Worm (Caenorhabditis elegans) whole organism, late embryonic: ENCODE results near the gene hsp-90.

ENCODE experiments used
- C38D4.7 ChIP-seq: fragments of 200-800 bp; sonication (Bioruptor generic); optimal IDR thresholded peaks from 2 replicates; lab custom pipeline; 2018; ENCODE audit warnings: mild to moderate bottlenecking, missing genetic modification characterization, moderate library complexity, missing compliant biosample characterization
- F13H6.1 ChIP-seq: sonication (generic microtip); optimal IDR thresholded peaks from 2 replicates; lab custom pipeline; 2016; ENCODE audit warnings: missing genetic modification characterization, missing compliant biosample characterization
- K09A11.1 ChIP-seq: sonication (generic microtip); optimal IDR thresholded peaks from 2 replicates; lab custom pipeline; 2017; ENCODE audit warnings: antibody characterized with exemption, mild to moderate bottlenecking, missing genetic modification characterization, missing compliant biosample characterization; ENCODE audit not compliant: insufficient read depth
- T23F11.4 ChIP-seq: fragments of 200-800 bp; sonication (Bioruptor generic); optimal IDR thresholded peaks from 2 replicates; lab custom pipeline; 2018; ENCODE audit warnings: mild to moderate bottlenecking, missing genetic modification characterization, missing compliant biosample characterization
- Y22D7AL.16 ChIP-seq: sonication (generic microtip); optimal IDR thresholded peaks from 2 replicates; lab custom pipeline; 2016; ENCODE audit warnings: missing genetic modification characterization, missing compliant biosample characterization
- ama-1 ChIP-seq: fragments of 150-350 bp; optimal IDR thresholded peaks from 2 replicates; lab custom pipeline; 2014
- ceh-22 ChIP-seq: sonication (generic microtip); optimal IDR thresholded peaks from 2 replicates; lab custom pipeline; 2017; ENCODE audit warnings: missing biosample characterization, missing genetic modification characterization
- ceh-30 ChIP-seq: fragments of 150-350 bp; optimal IDR thresholded peaks from 2 replicates; lab custom pipeline; 2014; ENCODE audit warnings: missing biosample characterization, missing genetic modification characterization
- ceh-31 ChIP-seq: sonication (generic microtip); optimal IDR thresholded peaks from 2 replicates; lab custom pipeline; 2016; ENCODE audit warnings: missing genetic modification characterization, missing compliant biosample characterization
- ceh-6 ChIP-seq: fragments of 200-800 bp; sonication (Bioruptor generic); optimal IDR thresholded peaks from 2 replicates; lab custom pipeline; 2018; ENCODE audit warnings: mild to moderate bottlenecking, missing genetic modification characterization, missing compliant biosample characterization
- che-1 ChIP-seq: sonication (generic microtip); optimal IDR thresholded peaks from 2 replicates; lab custom pipeline; 2016; ENCODE audit warnings: mild to moderate bottlenecking, missing genetic modification characterization, missing compliant biosample characterization
- dmd-4 ChIP-seq: sonication (generic microtip); optimal IDR thresholded peaks from 2 replicates; lab custom pipeline; 2016; ENCODE audit warnings: borderline replicate concordance, missing genetic modification characterization, missing compliant biosample characterization
- elt-2 ChIP-seq: sonication (generic microtip); optimal IDR thresholded peaks from 2 replicates; lab custom pipeline; 2016; ENCODE audit warnings: missing genetic modification reagents, missing genetic modification characterization, missing compliant biosample characterization
- ets-4 ChIP-seq: sonication (generic microtip); optimal IDR thresholded peaks from 2 replicates; lab custom pipeline; 2016; ENCODE audit warnings: missing genetic modification characterization, missing compliant biosample characterization
- eyg-1 ChIP-seq: sonication (generic microtip); optimal IDR thresholded peaks from 2 replicates; lab custom pipeline; 2016; ENCODE audit warnings: missing genotype, missing genetic modification characterization, missing compliant biosample characterization
- fax-1 ChIP-seq: sonication (generic microtip); optimal IDR thresholded peaks from 2 replicates; lab custom pipeline; 2016; ENCODE audit warnings: missing genotype, missing genetic modification characterization, missing compliant biosample characterization
- fkh-6 ChIP-seq: sonication (generic microtip); optimal IDR thresholded peaks from 2 replicates; lab custom pipeline; 2016; ENCODE audit warnings: missing genetic modification characterization, missing compliant biosample characterization
- gmeb-2 ChIP-seq: sonication (generic microtip); optimal IDR thresholded peaks from 2 replicates; lab custom pipeline; 2016; ENCODE audit warnings: missing genetic modification characterization, inconsistent platforms, missing compliant biosample characterization
- hlh-13 ChIP-seq: fragments of 200-800 bp; sonication (Bioruptor generic); optimal IDR thresholded peaks from 2 replicates; lab custom pipeline; 2018; ENCODE audit warnings: mild to moderate bottlenecking, missing genetic modification characterization, missing compliant biosample characterization
- hlh-30 ChIP-seq: sonication (generic microtip); optimal IDR thresholded peaks from 2 replicates; lab custom pipeline; 2017; ENCODE audit warnings: antibody characterized with exemption, missing genetic modification characterization, missing compliant biosample characterization; ENCODE audit not compliant: insufficient read depth
- hlh-8 ChIP-seq: sonication (generic microtip); optimal IDR thresholded peaks from 2 replicates; lab custom pipeline; 2016; ENCODE audit warnings: missing genotype, missing genetic modification characterization, missing compliant biosample characterization
- mec-3 ChIP-seq: sonication (generic microtip); optimal IDR thresholded peaks from 2 replicates; lab custom pipeline; 2016; ENCODE audit warnings: borderline replicate concordance, missing genetic modification characterization, missing compliant biosample characterization
- nfya-1 ChIP-seq: sonication (generic microtip); optimal IDR thresholded peaks from 2 replicates; lab custom pipeline; 2017; ENCODE audit warnings: missing genetic modification characterization, mild to moderate bottlenecking, missing compliant biosample characterization, antibody characterized with exemption, moderate library complexity
- nhr-11 ChIP-seq: fragments of 150-350 bp; optimal IDR thresholded peaks from 2 replicates; lab custom pipeline; 2014; ENCODE audit warnings: missing biosample characterization, missing genetic modification characterization
- pag-3 ChIP-seq: sonication (generic microtip); optimal IDR thresholded peaks from 2 replicates; lab custom pipeline; 2016; ENCODE audit warnings: missing compliant biosample characterization, missing genetic modification characterization, borderline replicate concordance
- pqm-1 ChIP-seq: sonication (generic microtip); optimal IDR thresholded peaks from 2 replicates; lab custom pipeline; 2016; ENCODE audit warnings: missing genetic modification characterization, missing compliant biosample characterization
- ref-2 ChIP-seq: sonication (generic microtip); optimal IDR thresholded peaks from 2 replicates; lab custom pipeline; 2016; ENCODE audit warnings: missing genetic modification characterization, missing compliant biosample characterization
- rnt-1 ChIP-seq: sonication (generic microtip); optimal IDR thresholded peaks from 2 replicates; lab custom pipeline; 2016; ENCODE audit warnings: missing genetic modification characterization, missing compliant biosample characterization
- sox-4 ChIP-seq: sonication (generic microtip); optimal IDR thresholded peaks from 2 replicates; lab custom pipeline; 2017; ENCODE audit warnings: mild to moderate bottlenecking, missing genetic modification characterization, inconsistent platforms, missing compliant biosample characterization
- syd-9 ChIP-seq: sonication (generic microtip); optimal IDR thresholded peaks from 2 replicates; lab custom pipeline; 2016; ENCODE audit warnings: mild to moderate bottlenecking, missing genetic modification characterization, moderate library complexity, missing compliant biosample characterization
- tbx-2 ChIP-seq: sonication (generic microtip); optimal IDR thresholded peaks from 2 replicates; lab custom pipeline; 2016; ENCODE audit warnings: missing genetic modification characterization, missing compliant biosample characterization
- ttx-3 ChIP-seq: sonication (generic microtip); optimal IDR thresholded peaks from 2 replicates; lab custom pipeline; 2016; ENCODE audit warnings: missing genetic modification reagents, missing genetic modification characterization, missing compliant biosample characterization
- unc-3 ChIP-seq, 2 experiments: fragments of 200-800 bp in 1 of 2; sonication (Bioruptor generic) in 1 of 2; sonication (generic microtip) in 1 of 2; conservative IDR thresholded peaks in 1 of 2; optimal IDR thresholded peaks in 1 of 2; 2 replicates each; pipeline versions ENCODE4 v1.3.6 to Lab custom; 2016 to 2022; ENCODE audit warnings: missing compliant biosample characterization in 2 of 2, missing genetic modification characterization in 2 of 2, missing genetic modification reagents in 1 of 2
- unc-42 ChIP-seq: sonication (generic microtip); optimal IDR thresholded peaks from 2 replicates; lab custom pipeline; 2016; ENCODE audit warnings: missing genotype, missing genetic modification characterization, missing compliant biosample characterization
- unc-86 ChIP-seq: sonication (generic microtip); optimal IDR thresholded peaks from 2 replicates; lab custom pipeline; 2016; ENCODE audit warnings: missing genetic modification characterization, missing compliant biosample characterization
- ztf-16 ChIP-seq: sonication (generic microtip); optimal IDR thresholded peaks from 2 replicates; lab custom pipeline; 2017; ENCODE audit warnings: missing genetic modification characterization, missing compliant biosample characterization

Gene hsp-90

DNA sequence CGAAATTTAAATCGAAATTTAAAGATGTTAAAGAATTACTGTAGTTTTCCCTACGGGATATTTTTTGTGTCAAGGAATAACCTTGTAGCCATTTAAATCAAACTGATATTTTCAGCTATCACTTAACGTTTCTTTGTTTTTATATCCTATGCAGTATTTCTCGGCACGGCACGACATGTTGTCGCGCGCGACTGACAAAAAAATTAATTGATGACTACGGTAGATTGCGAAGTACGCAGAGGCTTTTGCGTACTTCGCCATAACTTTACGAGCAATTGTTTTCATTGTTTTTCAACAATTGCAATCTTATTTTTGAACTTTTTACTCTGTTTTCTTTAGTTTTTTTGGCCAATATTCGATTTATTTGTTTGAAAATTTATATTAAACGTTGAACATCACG, 13.3 kb downstream of the hsp-90 start:
- TF ChIP-seq ceh-6 (GFP tag; lab: Kevin White, UChicago) (no peak), hlh-30 (tag; lab: Kevin White, UChicago) (no peak), sox-4 (tag; lab: Kevin White, UChicago) (no peak), unc-3 (GFP tag; conservative IDR thresholded peaks at IDR 0.05; lab: Robert Waterston, UW) (no peak), unc-3 (tag; optimal IDR thresholded peaks at IDR 0.05; lab: Kevin White, UChicago) (no peak), unc-42 (tag; lab: Kevin White, UChicago) (no peak), T23F11.4 (GFP tag; lab: Kevin White, UChicago) (no peak), F13H6.1 (no peak), nhr-11 (tag; lab: Kevin White, UChicago) (no peak), nfya-1 (tag; lab: Kevin White, UChicago) (no peak), hlh-13 (no peak), tbx-2 (no peak), ama-1 (lab: Kevin White, UChicago) (no peak), ttx-3 (no peak), C38D4.7 (GFP tag; lab: Kevin White, UChicago) (no peak), rnt-1 (no peak), eyg-1 (no peak), unc-86 (tag; lab: Kevin White, UChicago) (no peak), che-1 (tag; lab: Kevin White, UChicago) (no peak), hlh-8 (tag; lab: Kevin White, UChicago) (no peak)

ce11 chrV:14698666-14699065, 13.9 kb downstream of the hsp-90 start, which contains the start of gene set-5:
Gene set-5, plus strand, starts transcription at chrV:14698966.
- TF ChIP-seq elt-2 (tag; lab: Kevin White, UChicago) (no peak), mec-3 (tag; lab: Kevin White, UChicago) (no peak), ceh-6 (GFP tag; lab: Kevin White, UChicago) (no peak), pqm-1 (tag; lab: Kevin White, UChicago) (no peak), ets-4 (tag; lab: Kevin White, UChicago) (no peak), Y22D7AL.16 (tag; lab: Kevin White, UChicago) (no peak), ceh-30 (no peak), ceh-22 (tag; lab: Kevin White, UChicago) (no peak), sox-4 (tag; lab: Kevin White, UChicago) (no peak), syd-9 (tag; lab: Kevin White, UChicago) (no peak)

ce11 chrV:14707958-14708357, 23.2 kb downstream of the hsp-90 start, which contains the start of gene R08A2.9:
Gene R08A2.9, plus strand, starts transcription at chrV:14708258.
- no peak for TF ChIP-seq ceh-30
- TF ChIP-seq ref-2 (tag; lab: Kevin White, UChicago), result no peak
- no peak for TF ChIP-seq K09A11.1 (tag; lab: Kevin White, UChicago)

DNA sequence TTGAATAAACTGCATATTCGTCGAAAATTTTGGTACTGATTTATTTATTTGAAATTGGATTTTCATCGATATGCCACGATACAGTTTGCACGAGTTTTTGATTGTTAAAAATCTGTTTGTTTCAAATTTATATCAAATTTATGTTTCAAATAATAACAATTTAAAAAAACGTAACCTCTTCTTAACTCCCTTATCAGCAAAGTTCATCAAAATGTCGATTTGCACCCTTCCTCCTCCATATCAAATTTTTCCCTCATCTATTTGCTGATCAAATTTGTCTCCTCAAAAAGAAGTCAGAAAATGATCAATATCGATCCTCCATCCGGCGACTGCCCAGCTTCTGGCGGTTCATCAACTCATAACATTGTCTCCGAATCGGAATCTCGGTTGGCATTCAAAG, 26.4 kb downstream of the hsp-90 start, which contains the start of gene ssp-33:
Gene ssp-33 (plus strand): TSS at position 301 of the 400 bp plus-strand sequence.
- TF ChIP-seq T23F11.4 (GFP tag; lab: Kevin White, UChicago), result no peak
- TF ChIP-seq pag-3 (tag; lab: Kevin White, UChicago), result no peak
- TF ChIP-seq syd-9 (tag; lab: Kevin White, UChicago), result no peak
- TF ChIP-seq fkh-6, result no peak
- TF ChIP-seq ceh-31 (tag; lab: Kevin White, UChicago), result no peak
- no peak for TF ChIP-seq gmeb-2 (tag; lab: Kevin White, UChicago)
- TF ChIP-seq ceh-6 (GFP tag; lab: Kevin White, UChicago), result no peak
- no peak for TF ChIP-seq fax-1 (tag; lab: Kevin White, UChicago)
- no peak for TF ChIP-seq dmd-4 (tag; lab: Kevin White, UChicago)
- no peak for TF ChIP-seq ztf-16
